Fruit fly (Drosophila melanogaster) whole organism, embryonic: ENCODE results near the gene CG6726.

Experiments used
- ATbp ChIP-seq: fragments of 200-800 bp; sonication (Bioruptor generic); optimal IDR thresholded peaks from 2 replicates; lab custom pipeline; 2017; ENCODE audit warnings: missing biosample characterization, mild to moderate bottlenecking, missing genetic modification characterization, missing genetic modification reagents
- Abd-B ChIP-seq: fragments of 200-800 bp; sonication (Bioruptor generic); optimal IDR thresholded peaks from 2 replicates; lab custom pipeline; 2018; ENCODE audit warnings: missing biosample characterization, mild to moderate bottlenecking, missing genetic modification characterization, moderate library complexity
- Bdp1 ChIP-seq: fragments of 200-800 bp; sonication (Bioruptor generic); optimal IDR thresholded peaks from 3 replicates; lab custom pipeline; 2016; ENCODE audit warnings: missing biosample characterization, missing genetic modification characterization
- CG10147 ChIP-seq: fragments of 200-800 bp; sonication (Bioruptor generic); optimal IDR thresholded peaks from 2 replicates; lab custom pipeline; 2019; ENCODE audit warnings: missing biosample characterization, mild to moderate bottlenecking, missing genetic modification characterization, moderate library complexity
- CG1024 ChIP-seq: fragments of 200-800 bp; sonication (Bioruptor generic); IDR thresholded peaks from 2 replicates; pipeline ENCODE4 v1.3.6; 2022; ENCODE audit warnings: missing biosample characterization, missing genetic modification characterization
- CG10979 ChIP-seq: fragments of 200-800 bp; sonication (Bioruptor generic); optimal IDR thresholded peaks from 2 replicates; lab custom pipeline; 2018; ENCODE audit warnings: missing biosample characterization, mild to moderate bottlenecking, missing genetic modification characterization, moderate library complexity
- CG11085 ChIP-seq: fragments of 200-800 bp; sonication (Bioruptor generic); IDR thresholded peaks from 2 replicates; pipeline ENCODE4 v1.3.6; 2022; ENCODE audit warnings: missing biosample characterization, missing genetic modification characterization
- CG14050 ChIP-seq: fragments of 200-800 bp; sonication (Bioruptor generic); IDR thresholded peaks from 3 replicates; pipeline ENCODE4 v1.3.6; 2022; ENCODE audit warnings: missing biosample characterization, missing genetic modification characterization
- CG14441 ChIP-seq: fragments of 200-800 bp; sonication (Bioruptor generic); IDR thresholded peaks from 2 replicates; pipeline ENCODE4 v1.3.6; 2022; ENCODE audit warnings: missing biosample characterization, missing genetic modification characterization
- CG14965 ChIP-seq: fragments of 200-800 bp; sonication (Bioruptor generic); optimal IDR thresholded peaks from 2 replicates; lab custom pipeline; 2016; ENCODE audit warnings: missing biosample characterization, missing genetic modification characterization, borderline replicate concordance
- CG15514 ChIP-seq: fragments of 200-800 bp; sonication (Bioruptor generic); optimal IDR thresholded peaks from 3 replicates; lab custom pipeline; 2017; ENCODE audit warnings: missing biosample characterization, missing genetic modification characterization, mild to moderate bottlenecking, moderate library complexity, missing genetic modification reagents
- CG1602 ChIP-seq: fragments of 200-800 bp; sonication (Bioruptor generic); optimal IDR thresholded peaks from 3 replicates; lab custom pipeline; 2016; ENCODE audit warnings: missing biosample characterization, missing genetic modification characterization
- CG17385 ChIP-seq: fragments of 200-800 bp; sonication (Bioruptor generic); optimal IDR thresholded peaks from 3 replicates; lab custom pipeline; 2018; ENCODE audit warnings: missing biosample characterization, mild to moderate bottlenecking, missing genetic modification characterization
- CG17568 ChIP-seq: fragments of 200-800 bp; sonication (Bioruptor generic); optimal IDR thresholded peaks from 2 replicates; lab custom pipeline; 2018; ENCODE audit warnings: missing biosample characterization, mild to moderate bottlenecking, missing genetic modification characterization, moderate library complexity
- CG4404 ChIP-seq: fragments of 200-800 bp; sonication (Bioruptor generic); IDR thresholded peaks from 2 replicates; pipeline ENCODE4 v1.3.6; 2022; ENCODE audit warnings: missing biosample characterization, missing genetic modification characterization
- CG4854 ChIP-seq: fragments of 200-800 bp; sonication (Bioruptor generic); optimal IDR thresholded peaks from 2 replicates; lab custom pipeline; 2016; ENCODE audit warnings: missing biosample characterization, missing genetic modification characterization, inconsistent platforms
- CG7271 ChIP-seq: fragments of 200-800 bp; sonication (Bioruptor generic); optimal IDR thresholded peaks from 2 replicates; lab custom pipeline; 2018; ENCODE audit warnings: missing biosample characterization, mild to moderate bottlenecking, missing genetic modification characterization, moderate library complexity
- CG7556 ChIP-seq: fragments of 200-800 bp; sonication (Bioruptor generic); optimal IDR thresholded peaks from 2 replicates; lab custom pipeline; 2017; ENCODE audit warnings: missing biosample characterization, mild to moderate bottlenecking, missing genetic modification characterization
- CG8924 ChIP-seq: fragments of 200-800 bp; optimal IDR thresholded peaks from 3 replicates; lab custom pipeline; 2019; ENCODE audit warnings: missing biosample characterization, mild to moderate bottlenecking, missing genetic modification characterization, moderate library complexity
- CG9437 ChIP-seq: fragments of 200-800 bp; sonication (Bioruptor generic); optimal IDR thresholded peaks from 2 replicates; lab custom pipeline; 2018; ENCODE audit warnings: missing biosample characterization, mild to moderate bottlenecking, missing genetic modification characterization
- CrebB ChIP-seq: fragments of 200-800 bp; sonication (Bioruptor generic); optimal IDR thresholded peaks from 3 replicates; lab custom pipeline; 2018; ENCODE audit warnings: missing biosample characterization, mild to moderate bottlenecking, missing genetic modification characterization
- E2f1 ChIP-seq: fragments of 200-800 bp; sonication (Bioruptor generic); IDR thresholded peaks from 2 replicates; pipeline ENCODE4 v1.3.6; 2022; ENCODE audit warnings: missing biosample characterization, missing genetic modification characterization
- HLH3B ChIP-seq: fragments of 200-800 bp; sonication (Bioruptor generic); IDR thresholded peaks from 2 replicates; pipeline ENCODE4 v1.3.6; 2022; ENCODE audit warnings: missing biosample characterization, missing genetic modification characterization
- Hr51 ChIP-seq, 2 experiments: fragments of 200-800 bp; sonication (Bioruptor generic); optimal IDR thresholded peaks; 2 replicates in 1 of 2; 3 replicates in 1 of 2; lab custom pipeline; 2016 to 2018; ENCODE audit warnings: missing biosample characterization in 2 of 2, missing genetic modification characterization in 2 of 2, mild to moderate bottlenecking in 1 of 2, moderate library complexity in 1 of 2
- MESR4 ChIP-seq: fragments of 200-800 bp; sonication (Bioruptor generic); optimal IDR thresholded peaks from 2 replicates; lab custom pipeline; 2018; ENCODE audit warnings: missing biosample characterization, mild to moderate bottlenecking, missing genetic modification characterization, moderate library complexity
- Nf-YB ChIP-seq: fragments of 200-800 bp; sonication (Bioruptor generic); optimal IDR thresholded peaks from 3 replicates; lab custom pipeline; 2019; ENCODE audit warnings: missing biosample characterization, mild to moderate bottlenecking, missing genetic modification characterization, moderate library complexity
- Six4 ChIP-seq: fragments of 200-800 bp; sonication (Bioruptor generic); optimal IDR thresholded peaks from 2 replicates; lab custom pipeline; 2016; ENCODE audit warnings: missing biosample characterization, missing genetic modification characterization
- Trl ChIP-seq, 3 experiments: fragments of >200 bp in 2 of 3; fragments of 200-800 bp in 1 of 3; sonication (Bioruptor generic) in 1 of 3; optimal IDR thresholded peaks; 2 replicates in 1 of 3; 3 replicates in 2 of 3; lab custom pipeline; 2016 to 2017; ENCODE audit warnings: missing biosample characterization in 1 of 3, missing genetic modification characterization in 1 of 3
- Xrp1 ChIP-seq: fragments of 200-800 bp; sonication (Bioruptor generic); IDR thresholded peaks from 2 replicates; pipeline ENCODE4 v1.3.6; 2022; ENCODE audit warnings: missing biosample characterization, missing genetic modification characterization
- bbx ChIP-seq: fragments of 200-800 bp; sonication (Bioruptor generic); IDR thresholded peaks from 2 replicates; pipeline ENCODE4 v1.3.6; 2022; ENCODE audit warnings: missing biosample characterization, missing genetic modification characterization; ENCODE audit not compliant: partially characterized antibody
- cwo ChIP-seq: fragments of 200-800 bp; sonication (Bioruptor generic); optimal IDR thresholded peaks from 3 replicates; lab custom pipeline; 2017; ENCODE audit warnings: missing biosample characterization, missing genetic modification characterization, mild to moderate bottlenecking, moderate library complexity, missing genetic modification reagents
- ems ChIP-seq: fragments of 200-800 bp; sonication (Bioruptor generic); optimal IDR thresholded peaks from 3 replicates; lab custom pipeline; 2016; ENCODE audit warnings: missing biosample characterization, missing genetic modification characterization
- esg ChIP-seq: fragments of 200-800 bp; sonication (Bioruptor generic); conservative IDR thresholded peaks from 2 replicates; pipeline ENCODE4 v1.3.6; 2022; ENCODE audit warnings: missing biosample characterization, missing genetic modification characterization
- eyg ChIP-seq: fragments of 200-800 bp; sonication (Bioruptor generic); optimal IDR thresholded peaks from 3 replicates; lab custom pipeline; 2016; ENCODE audit warnings: missing biosample characterization, missing genetic modification characterization
- gce ChIP-seq: fragments of 200-800 bp; sonication (Bioruptor generic); IDR thresholded peaks from 3 replicates; pipeline ENCODE4 v1.3.6; 2022; ENCODE audit warnings: missing biosample characterization, missing genetic modification characterization
- grau ChIP-seq: fragments of 200-800 bp; optimal IDR thresholded peaks from 3 replicates; lab custom pipeline; 2019; ENCODE audit warnings: missing biosample characterization, mild to moderate bottlenecking, missing genetic modification characterization, moderate library complexity
- gt ChIP-seq: fragments of 200-800 bp; sonication (Bioruptor generic); IDR thresholded peaks from 2 replicates; pipeline ENCODE4 v1.3.6; 2022; ENCODE audit warnings: missing biosample characterization, missing genetic modification characterization
- her ChIP-seq: fragments of 200-800 bp; sonication (Bioruptor generic); optimal IDR thresholded peaks from 2 replicates; lab custom pipeline; 2016; ENCODE audit warnings: missing biosample characterization, missing genetic modification characterization
- ind ChIP-seq: fragments of 200-800 bp; sonication (Bioruptor generic); optimal IDR thresholded peaks from 3 replicates; lab custom pipeline; 2016; ENCODE audit warnings: missing biosample characterization, missing genetic modification characterization
- kah ChIP-seq: fragments of 200-800 bp; sonication (Bioruptor generic); optimal IDR thresholded peaks from 2 replicates; lab custom pipeline; 2018; ENCODE audit warnings: missing biosample characterization, mild to moderate bottlenecking, missing genetic modification characterization
- klu ChIP-seq: fragments of 200-800 bp; sonication (Bioruptor generic); IDR thresholded peaks from 2 replicates; pipeline ENCODE4 v1.3.6; 2022; ENCODE audit warnings: missing biosample characterization, missing genetic modification characterization
- mld ChIP-seq: fragments of 200-800 bp; sonication (Bioruptor generic); IDR thresholded peaks from 3 replicates; pipeline ENCODE4 v1.3.6; 2022; ENCODE audit warnings: missing biosample characterization, missing genetic modification characterization; ENCODE audit not compliant: partially characterized antibody
- nerfin-1 ChIP-seq: fragments of 200-800 bp; sonication (Bioruptor generic); optimal IDR thresholded peaks from 3 replicates; lab custom pipeline; 2019; ENCODE audit warnings: missing biosample characterization, mild to moderate bottlenecking, missing genetic modification characterization, moderate library complexity
- nom ChIP-seq: fragments of 200-800 bp; sonication (Bioruptor generic); optimal IDR thresholded peaks from 2 replicates; lab custom pipeline; 2017; ENCODE audit warnings: missing biosample characterization, missing genetic modification characterization, mild to moderate bottlenecking, moderate library complexity, missing genetic modification reagents
- psq ChIP-seq: fragments of 200-800 bp; sonication (Bioruptor generic); optimal IDR thresholded peaks from 2 replicates; lab custom pipeline; 2017; ENCODE audit warnings: missing biosample characterization, missing genetic modification characterization
- seq ChIP-seq: fragments of 200-800 bp; sonication (Bioruptor generic); IDR thresholded peaks from 2 replicates; pipeline ENCODE4 v1.3.6; 2022; ENCODE audit warnings: missing biosample characterization, missing genetic modification characterization
- tup ChIP-seq: fragments of 200-800 bp; sonication (Bioruptor generic); optimal IDR thresholded peaks from 2 replicates; lab custom pipeline; 2016; ENCODE audit warnings: missing biosample characterization, mild to moderate bottlenecking, missing genetic modification characterization, moderate library complexity
- tx ChIP-seq: fragments of 200-800 bp; sonication (Bioruptor generic); optimal IDR thresholded peaks from 2 replicates; lab custom pipeline; 2016; ENCODE audit warnings: missing biosample characterization, missing genetic modification characterization
- wdn ChIP-seq: fragments of 200-800 bp; sonication (Bioruptor generic); IDR thresholded peaks from 2 replicates; pipeline ENCODE4 v1.3.6; 2022; ENCODE audit warnings: missing biosample characterization, missing genetic modification characterization
- zfh2 ChIP-seq: fragments of 200-800 bp; sonication (Bioruptor generic); optimal IDR thresholded peaks from 2 replicates; lab custom pipeline; 2016; ENCODE audit warnings: missing biosample characterization, missing genetic modification characterization

CG6726 gene

DNA sequence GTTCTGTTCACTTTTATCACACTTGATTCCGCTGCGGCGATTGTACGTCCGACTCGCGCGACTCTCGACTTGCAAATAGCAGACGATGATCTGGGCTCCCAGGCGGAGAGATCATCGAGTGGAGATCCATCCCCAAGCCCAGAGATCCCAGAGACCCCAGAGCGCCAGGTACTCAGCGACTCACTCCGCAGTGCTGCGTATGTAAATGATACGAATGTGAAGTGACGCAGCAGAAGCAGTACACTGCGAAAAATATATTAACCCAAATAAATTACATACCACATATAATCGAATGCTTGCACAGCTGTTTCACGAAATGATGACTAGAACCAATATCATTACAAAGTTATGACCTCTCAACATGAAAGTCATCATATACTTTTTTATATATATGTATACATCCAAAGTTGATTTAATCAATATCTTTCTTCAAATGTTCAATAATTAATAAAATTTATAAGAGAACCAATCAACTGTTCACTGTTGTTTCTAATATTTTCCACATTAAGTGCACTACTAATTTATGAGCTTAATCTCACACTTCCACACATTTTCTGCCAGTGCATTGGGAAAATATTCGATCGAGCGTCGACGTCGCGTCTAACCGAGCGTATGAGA, 24.2 kb upstream of the CG6726 start, which contains the start of gene CG17111:
CG17111 (minus strand) TSS at position 51 of the 618 bp plus-strand sequence.
- TF ChIP-seq CG4854 (GFP tag; lab: Kevin White, UChicago) = no peak
- no peak for TF ChIP-seq gce (GFP tag; lab: Robert Waterston, UW)
- no peak for TF ChIP-seq zfh2 (GFP tag; lab: Kevin White, UChicago)
- no peak for TF ChIP-seq nerfin-1 (tag; lab: Kevin White, UChicago)
- TF ChIP-seq cwo = peak; percentile 24
- TF ChIP-seq kah (GFP tag; lab: Kevin White, UChicago) = no peak
- no peak for TF ChIP-seq eyg (GFP tag; lab: Kevin White, UChicago)
- no peak for TF ChIP-seq CG17568
- no peak for TF ChIP-seq CG10979 (tag; lab: Kevin White, UChicago)
- no peak for TF ChIP-seq CG14965
- TF ChIP-seq grau (tag; lab: Kevin White, UChicago) = no peak
- peak; percentile 22 for TF ChIP-seq Abd-B (GFP tag; lab: Kevin White, UChicago)
- no peak for TF ChIP-seq Nf-YB (GFP tag; lab: Kevin White, UChicago)
- no peak for TF ChIP-seq wdn (GFP tag; lab: Robert Waterston, UW)
- TF ChIP-seq tx = no peak
- TF ChIP-seq ems (GFP tag; lab: Kevin White, UChicago) = no peak
- peak; percentile 33 for TF ChIP-seq ATbp (GFP tag; lab: Kevin White, UChicago)
- no peak for TF ChIP-seq seq (GFP tag; lab: Robert Waterston, UW)
- TF ChIP-seq klu (GFP tag; lab: Robert Waterston, UW) = no peak
- no peak for TF ChIP-seq CG14441 (GFP tag; lab: Robert Waterston, UW)
- peak; percentile 37 for TF ChIP-seq CG10147 (GFP tag; lab: Kevin White, UChicago)
- TF ChIP-seq bbx (GFP tag; lab: Robert Waterston, UW) = no peak
- TF ChIP-seq Bdp1 = no peak
- TF ChIP-seq Trl (optimal IDR thresholded peaks at IDR 0.05; lab: Kevin White, UChicago) = no peak
- TF ChIP-seq Trl (GFP tag; optimal IDR thresholded peaks at IDR 0.05; lab: Kevin White, UChicago) = no peak
- TF ChIP-seq CG17385 (GFP tag; lab: Kevin White, UChicago) = peak; percentile 15
- TF ChIP-seq her (GFP tag; lab: Kevin White, UChicago) = no peak
- no peak for TF ChIP-seq CrebB
- no peak for TF ChIP-seq CG1024 (GFP tag; lab: Robert Waterston, UW)
- peak; percentile 66 for TF ChIP-seq CG7556 (GFP tag; lab: Kevin White, UChicago)
- TF ChIP-seq CG1602 = peak; percentile 28
- TF ChIP-seq ind (GFP tag; lab: Kevin White, UChicago) = peak; percentile 47
- TF ChIP-seq CG9437 (GFP tag; lab: Kevin White, UChicago) = peak; percentile 55
- TF ChIP-seq mld (GFP tag; lab: Robert Waterston, UW) = no peak
- TF ChIP-seq tup = no peak
- no peak for TF ChIP-seq gt
- no peak for TF ChIP-seq HLH3B (GFP tag; lab: Robert Waterston, UW)
- TF ChIP-seq psq = no peak
- peak; percentile 43 for TF ChIP-seq CG8924 (tag; lab: Kevin White, UChicago)
- TF ChIP-seq CG7271 (tag; lab: Kevin White, UChicago) = no peak
- peak in 1 of 2 experiments; percentile 71 for TF ChIP-seq Hr51 (GFP tag; optimal IDR thresholded peaks at IDR 0.05; lab: Kevin White, UChicago)
- TF ChIP-seq CG11085 (GFP tag; lab: Robert Waterston, UW) = no peak
- TF ChIP-seq CG15514 (GFP tag; lab: Kevin White, UChicago) = no peak
- no peak for TF ChIP-seq Six4 (GFP tag; lab: Kevin White, UChicago)
- peak; percentile 24; the same call in 1 of the 2 replicates for TF ChIP-seq esg (GFP tag; lab: Robert Waterston, UW)
- no peak for TF ChIP-seq CG14050 (GFP tag; lab: Robert Waterston, UW)
- no peak for TF ChIP-seq CG4404
- TF ChIP-seq MESR4 (GFP tag; lab: Kevin White, UChicago) = no peak
- no peak for TF ChIP-seq Xrp1 (GFP tag; lab: Robert Waterston, UW)
- TF ChIP-seq nom = no peak
- no peak for TF ChIP-seq E2f1
